Worm (Caenorhabditis elegans) whole organism, L2 larva: ENCODE data around the gene rpt-1.

Experiments
- F13H6.1 ChIP-seq: sonication (generic microtip); optimal IDR thresholded peaks from 2 replicates; lab custom pipeline; 2016; ENCODE audit warnings: missing genetic modification characterization, missing compliant biosample characterization
- R02D3.7 ChIP-seq: fragments of 150-350 bp; optimal IDR thresholded peaks from 2 replicates; lab custom pipeline; 2014; ENCODE audit warnings: missing biosample characterization, missing genetic modification characterization
- Y55F3AM.14 ChIP-seq: fragments of 200-800 bp; sonication (Bioruptor generic); optimal IDR thresholded peaks from 2 replicates; lab custom pipeline; 2018; ENCODE audit warnings: mild to moderate bottlenecking, missing genetic modification characterization, missing compliant biosample characterization
- aly-2 ChIP-seq: fragments of 150-350 bp; optimal IDR thresholded peaks from 2 replicates; lab custom pipeline; 2014; ENCODE audit warnings: missing biosample characterization, missing genetic modification characterization
- blmp-1 ChIP-seq: sonication (generic microtip); optimal IDR thresholded peaks from 2 replicates; lab custom pipeline; 2017; ENCODE audit warnings: missing genetic modification characterization, mild to moderate bottlenecking, missing compliant biosample characterization, antibody characterized with exemption, moderate library complexity; ENCODE audit not compliant: insufficient read depth
- ceh-82 ChIP-seq: fragments of 150-350 bp; optimal IDR thresholded peaks from 2 replicates; lab custom pipeline; 2014; ENCODE audit warnings: missing biosample characterization, missing genetic modification characterization
- crh-2 ChIP-seq: sonication (generic microtip); optimal IDR thresholded peaks from 2 replicates; lab custom pipeline; 2017; ENCODE audit warnings: missing biosample characterization, missing genetic modification characterization
- elt-1 ChIP-seq: fragments of 150-350 bp; optimal IDR thresholded peaks from 2 replicates; lab custom pipeline; 2014; ENCODE audit warnings: missing biosample characterization, missing genetic modification characterization
- elt-3 ChIP-seq: sonication (generic microtip); optimal IDR thresholded peaks from 2 replicates; lab custom pipeline; 2017; ENCODE audit warnings: missing biosample characterization, missing genetic modification characterization
- fos-1 ChIP-seq: fragments of 150-350 bp; optimal IDR thresholded peaks from 2 replicates; lab custom pipeline; 2014; ENCODE audit warnings: missing biosample characterization, missing genetic modification characterization
- lin-13 ChIP-seq: fragments of 150-350 bp; optimal IDR thresholded peaks from 2 replicates; lab custom pipeline; 2014; ENCODE audit warnings: missing biosample characterization, missing genetic modification reagents, missing genetic modification characterization
- lin-39 ChIP-seq: fragments of 150-350 bp; optimal IDR thresholded peaks from 2 replicates; lab custom pipeline; 2014; ENCODE audit warnings: missing biosample characterization, missing genetic modification reagents, missing genetic modification characterization
- mbf-1 ChIP-seq: sonication (generic microtip); optimal IDR thresholded peaks from 2 replicates; lab custom pipeline; 2017; ENCODE audit warnings: missing biosample characterization, missing genetic modification characterization
- mdl-1 ChIP-seq, 2 experiments: fragments of 150-350 bp in 1 of 2; sonication (generic microtip) in 1 of 2; optimal IDR thresholded peaks; 2 replicates each; lab custom pipeline; 2017; ENCODE audit warnings: missing biosample characterization in 2 of 2, missing genetic modification characterization in 2 of 2
- nhr-10 ChIP-seq: sonication (generic microtip); optimal IDR thresholded peaks from 2 replicates; lab custom pipeline; 2017; ENCODE audit warnings: missing biosample characterization, missing genetic modification characterization
- nhr-12 ChIP-seq: fragments of 150-350 bp; optimal IDR thresholded peaks from 2 replicates; lab custom pipeline; 2014; ENCODE audit warnings: missing biosample characterization, missing genetic modification characterization
- nhr-129 ChIP-seq: fragments of 150-350 bp; optimal IDR thresholded peaks from 2 replicates; lab custom pipeline; 2014; ENCODE audit warnings: missing biosample characterization, missing genetic modification characterization
- nhr-21 ChIP-seq: fragments of 150-350 bp; optimal IDR thresholded peaks from 2 replicates; lab custom pipeline; 2014; ENCODE audit warnings: missing biosample characterization, missing genetic modification characterization
- nhr-25 ChIP-seq: fragments of 150-350 bp; sonication (generic microtip); optimal IDR thresholded peaks from 3 replicates; lab custom pipeline; 2014; ENCODE audit warnings: missing biosample characterization, missing genetic modification characterization
- peb-1 ChIP-seq: fragments of 150-350 bp; optimal IDR thresholded peaks from 2 replicates; lab custom pipeline; 2014; ENCODE audit warnings: missing biosample characterization, missing genetic modification characterization
- sem-4 ChIP-seq: fragments of 150-350 bp; optimal IDR thresholded peaks from 2 replicates; lab custom pipeline; 2014; ENCODE audit warnings: missing biosample characterization, missing genetic modification reagents, missing genetic modification characterization
- skn-1 ChIP-seq: sonication (generic microtip); optimal IDR thresholded peaks from 2 replicates; lab custom pipeline; 2017; ENCODE audit warnings: missing biosample characterization, missing genetic modification characterization
- sma-3 ChIP-seq: sonication (generic microtip); optimal IDR thresholded peaks from 2 replicates; lab custom pipeline; 2016; ENCODE audit warnings: missing genetic modification reagents, missing genetic modification characterization, missing compliant biosample characterization
- sma-9 ChIP-seq, 2 experiments: fragments of 150-350 bp in 1 of 2; sonication (generic microtip) in 1 of 2; optimal IDR thresholded peaks; 2 replicates each; lab custom pipeline; 2014 to 2016; ENCODE audit warnings: missing genetic modification characterization in 2 of 2, mild to moderate bottlenecking in 1 of 2, missing biosample characterization in 1 of 2, missing compliant biosample characterization in 1 of 2, missing genetic modification reagents in 1 of 2, moderate library complexity in 1 of 2
- unc-55 ChIP-seq: fragments of 150-350 bp; sonication (generic microtip); optimal IDR thresholded peaks from 3 replicates; lab custom pipeline; 2014; ENCODE audit warnings: missing biosample characterization, missing genetic modification reagents, missing genetic modification characterization
- unc-62 ChIP-seq: fragments of 150-350 bp; optimal IDR thresholded peaks from 2 replicates; lab custom pipeline; 2014; ENCODE audit warnings: missing biosample characterization, missing genetic modification reagents, missing genetic modification characterization
- ztf-1 ChIP-seq: fragments of 200-800 bp; sonication (Bioruptor generic); conservative IDR thresholded peaks from 2 replicates; pipeline ENCODE4 v1.3.6; 2022; ENCODE audit warnings: missing genetic modification characterization, missing compliant biosample characterization
- ztf-11 ChIP-seq: sonication (generic microtip); optimal IDR thresholded peaks from 2 replicates; lab custom pipeline; 2017; ENCODE audit warnings: missing biosample characterization, missing genetic modification characterization
- ztf-4 ChIP-seq: fragments of 150-350 bp; optimal IDR thresholded peaks from 2 replicates; lab custom pipeline; 2014; ENCODE audit warnings: missing biosample characterization, missing genetic modification characterization

The rpt-1 gene

DNA sequence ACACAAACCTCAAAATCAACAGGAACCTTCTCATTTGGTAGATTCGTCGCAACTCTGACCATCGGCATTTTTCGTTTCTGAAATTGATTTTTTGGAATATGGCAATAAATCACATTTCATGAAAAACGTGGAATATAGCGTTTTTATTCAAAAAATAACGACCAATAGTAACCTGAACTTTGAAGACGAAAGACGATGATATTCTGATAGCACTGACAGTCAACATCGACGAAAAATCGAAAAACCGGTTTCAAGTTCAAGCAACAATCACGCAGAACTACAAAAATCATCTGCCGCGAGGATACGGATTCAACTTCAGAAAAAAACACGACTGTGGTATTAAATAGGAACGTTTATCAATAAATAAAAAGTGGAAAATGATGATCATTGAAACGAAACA, 4.0 kb downstream of the rpt-1 start, which contains the start of gene mif-2:
mif-2 (minus strand) TSS at position 281 of the 400 bp plus-strand sequence.
- TF ChIP-seq crh-2 (tag; lab: Kevin White, UChicago) (peak; percentile 4), nhr-25 (peak; percentile 10), sma-3 (GFP tag; lab: Kevin White, UChicago) (no peak), mbf-1 (tag; lab: Kevin White, UChicago) (no peak), ceh-82 (no peak), lin-13 (GFP tag; lab: Kevin White, UChicago) (peak; percentile 5), nhr-21 (tag; lab: Kevin White, UChicago) (peak; percentile 3)

DNA sequence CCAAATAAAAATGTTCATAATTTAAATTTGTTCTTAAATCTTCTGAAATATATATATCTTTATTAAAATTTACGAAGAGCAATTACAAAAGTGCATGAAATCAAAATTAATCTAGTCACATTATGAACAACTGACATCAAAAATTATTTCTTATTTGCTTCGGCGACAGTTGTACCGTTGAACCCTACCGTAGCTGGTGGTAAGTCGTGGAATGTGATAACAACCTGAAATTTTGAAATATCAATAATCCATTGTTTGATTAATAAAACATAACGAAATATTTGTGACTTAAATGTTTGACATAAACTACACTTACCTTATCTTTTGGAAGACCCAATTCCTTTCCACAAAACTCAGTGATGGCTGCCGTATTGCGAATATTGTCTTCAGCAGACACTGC, 5.5 kb downstream of the rpt-1 start:
- TF ChIP-seq fos-1 (tag; lab: Kevin White, UChicago) = peak; percentile 43
- no peak for TF ChIP-seq mdl-1 (tag; optimal IDR thresholded peaks at IDR 0.05; lab: Kevin White, UChicago)
- TF ChIP-seq sma-9 (GFP tag; optimal IDR thresholded peaks at IDR 0.05; lab: Kevin White, UChicago) = peak; percentile 6
- TF ChIP-seq sma-9 (tag; optimal IDR thresholded peaks at IDR 0.05; lab: Kevin White, UChicago) = no peak
- no peak for TF ChIP-seq mbf-1 (tag; lab: Kevin White, UChicago)
- TF ChIP-seq crh-2 (tag; lab: Kevin White, UChicago) = peak; percentile 31
- TF ChIP-seq blmp-1 (tag; lab: Kevin White, UChicago) = no peak

- TF ChIP-seq aly-2 (tag; lab: Kevin White, UChicago) (no peak), fos-1 (tag; lab: Kevin White, UChicago) (peak; percentile 37), ztf-11 (tag; lab: Kevin White, UChicago) (no peak), lin-39 (tag; lab: Kevin White, UChicago) (no peak), Y55F3AM.14 (GFP tag; lab: Kevin White, UChicago) (no peak), crh-2 (tag; lab: Kevin White, UChicago) (peak; percentile 54), sma-9 (GFP tag; optimal IDR thresholded peaks at IDR 0.05; lab: Kevin White, UChicago) (peak; percentile 69), sma-9 (tag; optimal IDR thresholded peaks at IDR 0.05; lab: Kevin White, UChicago) (no peak), F13H6.1 (tag; lab: Kevin White, UChicago) (peak; percentile 51)
Observed at ce11 chrV:11975233-11975632, 7.0 kb downstream of the rpt-1 start, which contains the start of gene cpr-1. TSS of gene cpr-1 (plus strand) at chrV:11975551.

ce11 chrV:11964723-11965122, 17.5 kb downstream of the rpt-1 start, which contains the start of gene F58H1.7:
TSS of gene F58H1.7 (minus strand) at chrV:11964823.
- TF ChIP-seq unc-62 (GFP tag; lab: Kevin White, UChicago) (no peak), sem-4 (no peak), ztf-4 (tag; lab: Kevin White, UChicago) (no peak)

- TF ChIP-seq nhr-129 (tag; lab: Kevin White, UChicago) = no peak
- no peak for TF ChIP-seq Y55F3AM.14 (GFP tag; lab: Kevin White, UChicago)
- TF ChIP-seq peb-1 (tag; lab: Kevin White, UChicago) = no peak
- TF ChIP-seq mdl-1 (tag; optimal IDR thresholded peaks at IDR 0.05; lab: Kevin White, UChicago) = no peak
- no peak for TF ChIP-seq ztf-1
- TF ChIP-seq nhr-12 (tag; lab: Kevin White, UChicago) = no peak
- no peak for TF ChIP-seq sma-3 (GFP tag; lab: Kevin White, UChicago)
- TF ChIP-seq elt-3 = no peak
Observed at ce11 chrV:11960831-11961190, 21.4 kb downstream of the rpt-1 start.

- TF ChIP-seq Y55F3AM.14 (GFP tag; lab: Kevin White, UChicago) (no peak), mdl-1 (tag; optimal IDR thresholded peaks at IDR 0.05; lab: Kevin White, UChicago) (no peak), unc-55 (no peak), elt-1 (tag; lab: Kevin White, UChicago) (no peak), lin-13 (GFP tag; lab: Kevin White, UChicago) (no peak), nhr-10 (tag; lab: Kevin White, UChicago) (no peak), skn-1 (tag; lab: Kevin White, UChicago) (no peak), R02D3.7 (tag; lab: Kevin White, UChicago) (no peak)
- TF ChIP-seq, all 48 proteins: peak for 0
Observed at ce11 chrV:11960084-11960830, 21.9 kb downstream of the rpt-1 start.
